Fruit fly (Drosophila melanogaster): Measurements from ENCODE around the gene Cpr64Ab.

DNA sequence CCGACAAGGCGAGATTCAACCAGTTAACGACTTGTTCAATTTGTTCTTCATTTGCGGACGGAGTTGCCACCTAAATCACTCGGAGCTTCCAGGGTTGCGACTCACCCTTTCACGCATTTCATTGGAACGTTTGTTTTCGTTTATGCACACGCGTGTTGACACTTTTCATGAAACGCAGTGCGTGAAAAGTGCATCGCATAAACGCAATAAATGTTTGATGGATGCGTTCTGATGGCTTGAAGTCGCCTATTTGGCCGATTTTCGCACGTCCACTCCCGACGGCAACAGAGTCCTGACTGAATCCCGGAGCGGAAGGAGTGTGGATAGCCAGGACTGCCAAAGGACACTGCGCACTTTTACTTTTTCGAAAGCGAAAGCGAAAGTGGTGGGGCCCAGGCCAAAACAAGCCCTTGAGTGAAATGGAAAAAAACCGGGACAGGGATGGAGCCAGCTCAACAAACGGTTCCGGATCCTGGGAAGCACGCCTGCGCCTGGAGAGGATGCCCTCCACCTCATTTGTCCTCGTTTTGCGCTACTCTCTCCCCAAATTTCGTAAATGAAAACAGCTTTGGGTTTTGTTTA lies 33.3 kb downstream of the Cpr64Ab start, which contains the start of gene Teh4:
- TF ChIP-seq CTCF (optimal IDR thresholded peaks at IDR 0.05) (no peak), CG8478 (optimal IDR thresholded peaks at IDR 0.05) (no peak)

Measured in S2 (cell line).